Fruit fly (Drosophila melanogaster) S2 (cell line): ENCODE measurements around the gene slpr.

ENCODE experiments used
- CG8478 ChIP-seq: fragments of >200 bp; optimal IDR thresholded peaks from 2 replicates; lab custom pipeline; 2018
- CTCF ChIP-seq, 2 experiments: fragments of >200 bp; optimal IDR thresholded peaks; 2 replicates each; lab custom pipeline; 2018

dm6 chrX:8152718-8153117, 24.3 kb downstream of the slpr start, which contains the start of gene CG18262:
- no peak for TF ChIP-seq CG8478 (lab: Kevin White, UChicago)
- no peak for TF ChIP-seq CTCF (optimal IDR thresholded peaks at IDR 0.05; lab: Kevin White, UChicago)
